Worm (Caenorhabditis elegans) whole organism, L4 larva: ENCODE measurements around the gene acd-4.

Experiments
- ceh-82 ChIP-seq: sonication (generic microtip); optimal IDR thresholded peaks from 2 replicates; lab custom pipeline; 2017; ENCODE audit warnings: missing biosample characterization, missing genetic modification characterization
- egl-27 ChIP-seq: sonication (generic microtip); optimal IDR thresholded peaks from 3 replicates; lab custom pipeline; 2017; ENCODE audit warnings: missing biosample characterization, missing genetic modification reagents, missing genetic modification characterization
- jun-1 ChIP-seq: fragments of 150-350 bp; optimal IDR thresholded peaks from 2 replicates; lab custom pipeline; 2014; ENCODE audit warnings: missing biosample characterization, missing genetic modification reagents, missing genetic modification characterization
- mdl-1 ChIP-seq, 2 experiments: fragments of 150-350 bp in 1 of 2; sonication (generic microtip) in 1 of 2; optimal IDR thresholded peaks; 2 replicates each; lab custom pipeline; 2014 to 2017; ENCODE audit warnings: missing biosample characterization in 2 of 2, missing genetic modification characterization in 2 of 2
- mxl-3 ChIP-seq: fragments of 200-800 bp; sonication (Bioruptor generic); optimal IDR thresholded peaks from 2 replicates; lab custom pipeline; 2018; ENCODE audit warnings: mild to moderate bottlenecking, missing genetic modification characterization, missing compliant biosample characterization
- nhr-237 ChIP-seq: sonication (generic microtip); optimal IDR thresholded peaks from 2 replicates; lab custom pipeline; 2017; ENCODE audit warnings: missing biosample characterization, missing genetic modification characterization
- nhr-25 ChIP-seq: sonication (generic microtip); optimal IDR thresholded peaks from 2 replicates; lab custom pipeline; 2017; ENCODE audit warnings: missing genetic modification characterization, mild to moderate bottlenecking, missing compliant biosample characterization, antibody characterized with exemption, moderate library complexity, borderline replicate concordance; ENCODE audit not compliant: insufficient read depth
- pqm-1 ChIP-seq: sonication (generic microtip); optimal IDR thresholded peaks from 2 replicates; lab custom pipeline; 2017; ENCODE audit warnings: missing biosample characterization, missing genetic modification characterization
- snpc-4 ChIP-seq: fragments of 150-350 bp; optimal IDR thresholded peaks from 2 replicates; lab custom pipeline; 2014; ENCODE audit warnings: missing biosample characterization, missing genetic modification characterization
- unc-62 ChIP-seq, 3 experiments: fragments of 150-350 bp in 1 of 3; sonication (generic microtip); optimal IDR thresholded peaks in 2 of 3; peaks in 1 of 3; 1 replicate in 1 of 3; 2 replicates in 2 of 3; lab custom pipeline; 2014 to 2017; ENCODE audit warnings: missing biosample characterization in 3 of 3, missing genetic modification characterization in 3 of 3, missing genetic modification reagents in 3 of 3, missing genotype in 1 of 3
- ztf-11 ChIP-seq: fragments of 150-350 bp; optimal IDR thresholded peaks from 2 replicates; lab custom pipeline; 2014; ENCODE audit warnings: missing biosample characterization, missing genetic modification characterization

ce11 chrV:8683787-8684186, 45.8 kb downstream of the acd-4 start:
- TF ChIP-seq unc-62 (GFP tag; optimal IDR thresholded peaks at IDR 0.05 in 1 of 2; lab: Kevin White, UChicago) = no peak
- TF ChIP-seq unc-62 (tag; optimal IDR thresholded peaks at IDR 0.05; lab: Kevin White, UChicago) = no peak
- TF ChIP-seq jun-1 (tag; lab: Kevin White, UChicago) = no peak
- no peak for TF ChIP-seq nhr-237 (tag; lab: Kevin White, UChicago)
- TF ChIP-seq ceh-82 (tag; lab: Kevin White, UChicago) = no peak
- no peak for TF ChIP-seq egl-27 (tag; lab: Kevin White, UChicago)
- no peak for TF ChIP-seq snpc-4 (tag; lab: Kevin White, UChicago)
- no peak for TF ChIP-seq mdl-1 (tag; optimal IDR thresholded peaks at IDR 0.05; lab: Kevin White, UChicago)
- TF ChIP-seq mxl-3 (GFP tag; lab: Kevin White, UChicago) = no peak
- TF ChIP-seq ztf-11 (tag; lab: Kevin White, UChicago) = no peak
- no peak for TF ChIP-seq pqm-1 (tag; lab: Kevin White, UChicago)
- TF ChIP-seq nhr-25 (tag; lab: Kevin White, UChicago) = no peak
